Fruit fly (Drosophila melanogaster) whole organism, embryonic: ENCODE data around the gene Pgant2.
A peak's percentile ranks its signal among the peaks of the same experiment; 100 is the strongest.

ENCODE experiments used
- CG10462 ChIP-seq: fragments of 200-800 bp; sonication (Bioruptor generic); optimal IDR thresholded peaks from 2 replicates; lab custom pipeline; 2016; ENCODE audit warnings: missing biosample characterization, missing genetic modification characterization
- CG11085 ChIP-seq: fragments of 200-800 bp; sonication (Bioruptor generic); IDR thresholded peaks from 2 replicates; pipeline ENCODE4 v1.3.6; 2022; ENCODE audit warnings: missing biosample characterization, missing genetic modification characterization
- CG11093 ChIP-seq: fragments of 200-800 bp; sonication (Bioruptor generic); IDR thresholded peaks from 3 replicates; pipeline ENCODE4 v1.3.6; 2022; ENCODE audit warnings: missing biosample characterization, missing genetic modification characterization
- CG11247 ChIP-seq: fragments of 200-800 bp; sonication (Bioruptor generic); IDR thresholded peaks from 2 replicates; pipeline ENCODE4 v1.3.6; 2022; ENCODE audit warnings: missing biosample characterization, missing genetic modification characterization
- CG11456 ChIP-seq: fragments of 200-800 bp; sonication (Bioruptor generic); IDR thresholded peaks from 3 replicates; pipeline ENCODE4 v1.3.6; 2022; ENCODE audit warnings: missing biosample characterization, missing genetic modification characterization
- CG11560 ChIP-seq: fragments of 200-800 bp; sonication (Bioruptor generic); IDR thresholded peaks from 3 replicates; pipeline ENCODE4 v1.3.6; 2022; ENCODE audit warnings: missing biosample characterization, missing genetic modification characterization
- CG12219 ChIP-seq: fragments of 200-800 bp; sonication (Bioruptor generic); optimal IDR thresholded peaks from 3 replicates; lab custom pipeline; 2018; ENCODE audit warnings: missing biosample characterization, mild to moderate bottlenecking, missing genetic modification characterization
- CG13123 ChIP-seq: fragments of 200-800 bp; sonication (Bioruptor generic); optimal IDR thresholded peaks from 2 replicates; lab custom pipeline; 2016; ENCODE audit warnings: missing biosample characterization, missing genetic modification characterization
- CG14667 ChIP-seq: fragments of 200-800 bp; sonication (Bioruptor generic); IDR thresholded peaks from 2 replicates; pipeline ENCODE4 v1.3.6; 2022; ENCODE audit warnings: missing biosample characterization, missing genetic modification characterization
- CG14860 ChIP-seq: fragments of 200-800 bp; sonication (Bioruptor generic); IDR thresholded peaks from 3 replicates; pipeline ENCODE4 v1.3.6; 2022; ENCODE audit warnings: missing biosample characterization, missing genetic modification characterization; ENCODE audit not compliant: partially characterized antibody
- CG15514 ChIP-seq: fragments of 200-800 bp; sonication (Bioruptor generic); optimal IDR thresholded peaks from 3 replicates; lab custom pipeline; 2017; ENCODE audit warnings: missing biosample characterization, missing genetic modification characterization, mild to moderate bottlenecking, moderate library complexity, missing genetic modification reagents
- CG15696 ChIP-seq: fragments of 200-800 bp; sonication (Bioruptor generic); optimal IDR thresholded peaks from 2 replicates; lab custom pipeline; 2019; ENCODE audit warnings: missing biosample characterization, mild to moderate bottlenecking, missing genetic modification characterization, moderate library complexity
- CG1647 ChIP-seq: fragments of 200-800 bp; sonication (Bioruptor generic); optimal IDR thresholded peaks from 3 replicates; lab custom pipeline; 2016; ENCODE audit warnings: missing biosample characterization, missing genetic modification characterization
- CG17359 ChIP-seq: fragments of 200-800 bp; sonication (Bioruptor generic); optimal IDR thresholded peaks from 3 replicates; lab custom pipeline; 2018; ENCODE audit warnings: missing biosample characterization, mild to moderate bottlenecking, missing genetic modification characterization, moderate library complexity
- CG17612 ChIP-seq: fragments of 200-800 bp; sonication (Bioruptor generic); IDR thresholded peaks from 2 replicates; pipeline ENCODE4 v1.3.6; 2022; ENCODE audit warnings: missing biosample characterization, missing genetic modification characterization
- CG4617 ChIP-seq: fragments of 200-800 bp; sonication (Bioruptor generic); optimal IDR thresholded peaks from 3 replicates; lab custom pipeline; 2016; ENCODE audit warnings: missing biosample characterization, missing genetic modification characterization, borderline replicate concordance
- CG5953 ChIP-seq: fragments of 200-800 bp; sonication (Bioruptor generic); IDR thresholded peaks from 2 replicates; pipeline ENCODE4 v1.3.6; 2022; ENCODE audit warnings: missing biosample characterization, missing genetic modification characterization
- CG6689 ChIP-seq: fragments of 200-800 bp; sonication (Bioruptor generic); IDR thresholded peaks from 2 replicates; pipeline ENCODE4 v1.3.6; 2022; ENCODE audit warnings: missing biosample characterization, missing genetic modification characterization
- CG6765 ChIP-seq: fragments of 200-800 bp; sonication (Bioruptor generic); optimal IDR thresholded peaks from 3 replicates; lab custom pipeline; 2017; ENCODE audit warnings: missing biosample characterization, mild to moderate bottlenecking, missing genetic modification characterization
- CkIIα-i1 ChIP-seq: fragments of 200-800 bp; sonication (Bioruptor generic); IDR thresholded peaks from 2 replicates; pipeline ENCODE4 v1.3.6; 2022; ENCODE audit warnings: missing biosample characterization, missing genetic modification characterization
- E2f1 ChIP-seq: fragments of 200-800 bp; sonication (Bioruptor generic); IDR thresholded peaks from 2 replicates; pipeline ENCODE4 v1.3.6; 2022; ENCODE audit warnings: missing biosample characterization, missing genetic modification characterization
- Ets65A ChIP-seq: fragments of 200-800 bp; sonication (Bioruptor generic); peaks from one replicate; lab custom pipeline; 2016; ENCODE audit warnings: missing biosample characterization, missing genetic modification characterization
- Fer1 ChIP-seq: fragments of 200-800 bp; sonication (Bioruptor generic); optimal IDR thresholded peaks from 2 replicates; lab custom pipeline; 2017; ENCODE audit warnings: missing biosample characterization, mild to moderate bottlenecking, missing genetic modification characterization
- HLH4C ChIP-seq: fragments of 200-800 bp; sonication (Bioruptor generic); IDR thresholded peaks from 3 replicates; pipeline ENCODE4 v1.3.6; 2022; ENCODE audit warnings: missing biosample characterization, missing genetic modification characterization; ENCODE audit not compliant: partially characterized antibody
- Hey ChIP-seq: fragments of 200-800 bp; sonication (Bioruptor generic); optimal IDR thresholded peaks from 3 replicates; lab custom pipeline; 2018; ENCODE audit warnings: missing biosample characterization, mild to moderate bottlenecking, missing genetic modification characterization
- Jarid2 ChIP-seq: fragments of 200-800 bp; sonication (Bioruptor generic); optimal IDR thresholded peaks from 3 replicates; lab custom pipeline; 2017; ENCODE audit warnings: mild to moderate bottlenecking, missing biosample characterization, missing genetic modification reagents, missing genetic modification characterization
- Lim3 ChIP-seq: fragments of 200-800 bp; sonication (Bioruptor generic); IDR thresholded peaks from 2 replicates; pipeline ENCODE4 v1.3.6; 2022; ENCODE audit warnings: missing biosample characterization, missing genetic modification characterization
- NfI ChIP-seq: fragments of 200-800 bp; sonication (Bioruptor generic); optimal IDR thresholded peaks from 3 replicates; lab custom pipeline; 2018; ENCODE audit warnings: missing biosample characterization, mild to moderate bottlenecking, missing genetic modification characterization, moderate library complexity
- Optix ChIP-seq: fragments of 200-800 bp; sonication (Bioruptor generic); IDR thresholded peaks from 3 replicates; pipeline ENCODE4 v1.3.6; 2022; ENCODE audit warnings: missing biosample characterization, missing genetic modification characterization
- bowl ChIP-seq: fragments of 200-800 bp; sonication (Bioruptor generic); IDR thresholded peaks from 2 replicates; pipeline ENCODE4 v1.3.6; 2022; ENCODE audit warnings: missing biosample characterization, missing genetic modification characterization
- chif ChIP-seq, 2 experiments: fragments of 200-800 bp; sonication (Bioruptor generic); optimal IDR thresholded peaks; 3 replicates each; lab custom pipeline; 2016; ENCODE audit warnings: missing biosample characterization in 2 of 2, missing genetic modification characterization in 2 of 2
- crp ChIP-seq, 2 experiments: fragments of 200-800 bp; sonication (Bioruptor generic); optimal IDR thresholded peaks; 2 replicates in 1 of 2; 3 replicates in 1 of 2; lab custom pipeline; 2017; ENCODE audit warnings: missing biosample characterization in 2 of 2, missing genetic modification characterization in 2 of 2, mild to moderate bottlenecking in 1 of 2, moderate library complexity in 1 of 2
- dan ChIP-seq: fragments of 200-800 bp; sonication (Bioruptor generic); IDR thresholded peaks from 2 replicates; pipeline ENCODE4 v1.3.6; 2022; ENCODE audit warnings: missing biosample characterization, missing genetic modification characterization
- emc ChIP-seq: fragments of 200-800 bp; sonication (Bioruptor generic); optimal IDR thresholded peaks from 2 replicates; lab custom pipeline; 2016; ENCODE audit warnings: missing biosample characterization, missing genetic modification characterization
- fd96Cb ChIP-seq: fragments of 200-800 bp; sonication (Bioruptor generic); optimal IDR thresholded peaks from 2 replicates; lab custom pipeline; 2018; ENCODE audit warnings: missing biosample characterization, mild to moderate bottlenecking, missing genetic modification characterization, moderate library complexity
- ind ChIP-seq: fragments of 200-800 bp; sonication (Bioruptor generic); optimal IDR thresholded peaks from 3 replicates; lab custom pipeline; 2016; ENCODE audit warnings: missing biosample characterization, missing genetic modification characterization
- insv ChIP-seq, 2 experiments: fragments of 200-800 bp; sonication (Bioruptor generic); optimal IDR thresholded peaks; 3 replicates each; lab custom pipeline; 2016 to 2018; ENCODE audit warnings: missing biosample characterization in 2 of 2, missing genetic modification characterization in 2 of 2
- jigr1 ChIP-seq: fragments of 200-800 bp; sonication (Bioruptor generic); IDR thresholded peaks from 3 replicates; pipeline ENCODE4 v1.3.6; 2022; ENCODE audit warnings: missing biosample characterization, missing genetic modification characterization
- lilli ChIP-seq: fragments of 200-800 bp; sonication (Bioruptor generic); optimal IDR thresholded peaks from 3 replicates; lab custom pipeline; 2016; ENCODE audit warnings: missing biosample characterization, missing genetic modification characterization
- mam ChIP-seq: fragments of 200-800 bp; sonication (Bioruptor generic); optimal IDR thresholded peaks from 3 replicates; lab custom pipeline; 2016; ENCODE audit warnings: missing biosample characterization, missing genetic modification characterization
- org-1 ChIP-seq: fragments of 200-800 bp; sonication (Bioruptor generic); optimal IDR thresholded peaks from 2 replicates; lab custom pipeline; 2017; ENCODE audit warnings: missing biosample characterization, missing genetic modification characterization
- pb ChIP-seq: fragments of 200-800 bp; sonication (Bioruptor generic); optimal IDR thresholded peaks from 3 replicates; lab custom pipeline; 2016; ENCODE audit warnings: missing biosample characterization, missing genetic modification characterization
- pzg ChIP-seq: fragments of 200-800 bp; sonication (Bioruptor generic); optimal IDR thresholded peaks from 3 replicates; lab custom pipeline; 2018; ENCODE audit warnings: missing biosample characterization, mild to moderate bottlenecking, missing genetic modification characterization, moderate library complexity
- schlank ChIP-seq: fragments of 200-800 bp; sonication (Bioruptor generic); optimal IDR thresholded peaks from 2 replicates; lab custom pipeline; 2018; ENCODE audit warnings: missing biosample characterization, mild to moderate bottlenecking, missing genetic modification characterization
- slbo ChIP-seq: fragments of 200-800 bp; sonication (Bioruptor generic); IDR thresholded peaks from 2 replicates; pipeline ENCODE4 v1.3.6; 2022; ENCODE audit warnings: missing biosample characterization, missing genetic modification characterization
- tio ChIP-seq: fragments of 200-800 bp; sonication (Bioruptor generic); optimal IDR thresholded peaks from 2 replicates; lab custom pipeline; 2017; ENCODE audit warnings: missing biosample characterization, missing genetic modification characterization, inconsistent platforms
- wdn ChIP-seq: fragments of 200-800 bp; sonication (Bioruptor generic); IDR thresholded peaks from 2 replicates; pipeline ENCODE4 v1.3.6; 2022; ENCODE audit warnings: missing biosample characterization, missing genetic modification characterization
- z ChIP-seq: fragments of 200-800 bp; sonication (Bioruptor generic); IDR thresholded peaks from 3 replicates; pipeline ENCODE4 v1.3.6; 2022; ENCODE audit warnings: missing biosample characterization, missing genetic modification characterization
- zfh2 ChIP-seq: fragments of 200-800 bp; sonication (Bioruptor generic); optimal IDR thresholded peaks from 2 replicates; lab custom pipeline; 2016; ENCODE audit warnings: missing biosample characterization, missing genetic modification characterization

Gene Pgant2

dm6 chr2L:3354642-3355380, 71.7 kb downstream of the Pgant2 start, which contains the start of gene E23 (continued):
- TF ChIP-seq emc (GFP tag; lab: Kevin White, UChicago) (peak; percentile 91), E2f1 (GFP tag; lab: Robert Waterston, UW) (peak; percentile 97), zfh2 (GFP tag; lab: Kevin White, UChicago) (peak; percentile 97), wdn (GFP tag; lab: Robert Waterston, UW) (peak; percentile 96), tio (GFP tag; lab: Kevin White, UChicago) (peak; percentile 99), CG13123 (GFP tag; lab: Kevin White, UChicago) (peak; percentile 97), CG14667 (GFP tag; lab: Robert Waterston, UW) (peak; percentile 97), CG17612 (peak; percentile 95), Jarid2 (peak; percentile 97), CG11560 (peak; percentile 91), CG11456 (GFP tag; lab: Robert Waterston, UW) (peak; percentile 99), ind (GFP tag; lab: Kevin White, UChicago) (peak; percentile 98), CG1647 (GFP tag; lab: Kevin White, UChicago) (peak; percentile 94), NfI (GFP tag; lab: Kevin White, UChicago) (peak; percentile 99), CG6689 (GFP tag; lab: Robert Waterston, UW) (peak; percentile 98), HLH4C (GFP tag; lab: Robert Waterston, UW) (no peak), pb (GFP tag; lab: Kevin White, UChicago) (peak; percentile 84), pzg (peak; percentile 13), org-1 (peak; percentile 99), CG15696 (tag; lab: Kevin White, UChicago) (peak; percentile 94), CG10462 (GFP tag; lab: Kevin White, UChicago) (peak; percentile 98), Lim3 (GFP tag; lab: Robert Waterston, UW) (peak; percentile 95), fd96Cb (tag; lab: Kevin White, UChicago) (peak; percentile 99), CG11247 (peak; percentile 96), CG12219 (GFP tag; lab: Kevin White, UChicago) (peak; percentile 96), slbo (GFP tag; lab: Robert Waterston, UW) (peak; percentile 98), lilli (GFP tag; lab: Kevin White, UChicago) (peak; percentile 98), jigr1 (GFP tag; lab: Robert Waterston, UW) (peak; percentile 95), CG4617 (GFP tag; lab: Kevin White, UChicago) (peak; percentile 95), mam (GFP tag; lab: Kevin White, UChicago) (peak; percentile 95), bowl (GFP tag; lab: Robert Waterston, UW) (peak; percentile 94), CG15514 (GFP tag; lab: Kevin White, UChicago) (peak; percentile 90), CG17359 (tag; lab: Kevin White, UChicago) (peak; percentile 99), crp (GFP tag; optimal IDR thresholded peaks at IDR 0.05; lab: Kevin White, UChicago) (peak in 1 of 2 experiments; percentile 73), CG6765 (GFP tag; lab: Kevin White, UChicago) (peak; percentile 96), schlank (peak; percentile 92), z (GFP tag; lab: Robert Waterston, UW) (peak; percentile 71; the same call in 2 of the 3 replicates), chif (GFP tag; optimal IDR thresholded peaks at IDR 0.05; lab: Kevin White, UChicago) (peak; percentile 96 to 97), CG5953 (GFP tag; lab: Robert Waterston, UW) (peak; percentile 95), Optix (GFP tag; lab: Robert Waterston, UW) (peak; percentile 95), CG11093 (GFP tag; lab: Robert Waterston, UW) (peak; percentile 96), dan (GFP tag; lab: Robert Waterston, UW) (peak; percentile 76), CG14860 (GFP tag; lab: Robert Waterston, UW) (0 out of 3 replicates have a peak, but pooled peaks have one; percentile 34), CkIIα-i1 (0 out of 2 replicates have a peak, but pooled peaks have one; percentile 54), insv (GFP tag; optimal IDR thresholded peaks at IDR 0.05; lab: Kevin White, UChicago) (peak; percentile 42 to 81), Ets65A (peak; percentile 99), Fer1 (GFP tag; lab: Kevin White, UChicago) (peak; percentile 99), Hey (tag; lab: Kevin White, UChicago) (peak; percentile 88), CG11085 (GFP tag; lab: Robert Waterston, UW) (peak; percentile 95)
